Worm (Caenorhabditis elegans): Measurements from ENCODE around the gene bbs-5.

bbs-5 gene

ce11 chrIII:10248441-10249137 lies 13.0 kb downstream of the bbs-5 start, which contains the start of the genes div-1 and cor-1 (continued):
- TF ChIP-seq hlh-30 (tag; optimal IDR thresholded peaks at IDR 0.05; ENCODE audit: insufficient read depth) (no peak), unc-55 (GFP tag; optimal IDR thresholded peaks at IDR 0.05) (no peak), che-1 (tag; optimal IDR thresholded peaks at IDR 0.05) (no peak), ceh-48 (tag; optimal IDR thresholded peaks at IDR 0.05) (no peak), ceh-14 (tag; optimal IDR thresholded peaks at IDR 0.05) (no peak), C38D4.7 (GFP tag; optimal IDR thresholded peaks at IDR 0.05) (no peak), pha-2 (tag; optimal IDR thresholded peaks at IDR 0.05) (no peak), ama-1 (optimal IDR thresholded peaks at IDR 0.05) (no peak), pros-1 (tag; optimal IDR thresholded peaks at IDR 0.05) (no peak)

ce11 chrIII:10244013-10244412 lies 17.6 kb downstream of the bbs-5 start:
- TF ChIP-seq zip-5 (tag; optimal IDR thresholded peaks at IDR 0.05), result no peak

- TF ChIP-seq ets-4 (tag; optimal IDR thresholded peaks at IDR 0.05) (no peak), unc-42 (tag; optimal IDR thresholded peaks at IDR 0.05) (no peak), ttx-3 (tag; optimal IDR thresholded peaks at IDR 0.05) (no peak), npax-4 (tag; optimal IDR thresholded peaks at IDR 0.05) (no peak), ceh-31 (tag; optimal IDR thresholded peaks at IDR 0.05) (no peak), ceh-30 (tag; optimal IDR thresholded peaks at IDR 0.05) (no peak)
Observed at ce11 chrIII:10241332-10241829, 20.2 kb downstream of the bbs-5 start.

- TF ChIP-seq ceh-18 (tag; optimal IDR thresholded peaks at IDR 0.05) (no peak), che-1 (tag; optimal IDR thresholded peaks at IDR 0.05) (no peak), C38D4.7 (GFP tag; optimal IDR thresholded peaks at IDR 0.05) (no peak), ceh-9 (tag; optimal IDR thresholded peaks at IDR 0.05) (no peak), hlh-6 (tag; optimal IDR thresholded peaks at IDR 0.05) (no peak), pax-1 (tag; optimal IDR thresholded peaks at IDR 0.05) (no peak), unc-3 (GFP tag; conservative IDR thresholded peaks at IDR 0.05) (no peak), unc-3 (tag; optimal IDR thresholded peaks at IDR 0.05) (no peak), ceh-45 (GFP tag; IDR thresholded peaks at IDR 0.05) (no peak), ets-4 (tag; optimal IDR thresholded peaks at IDR 0.05) (no peak), fax-1 (tag; optimal IDR thresholded peaks at IDR 0.05) (no peak), hlh-30 (tag; optimal IDR thresholded peaks at IDR 0.05; ENCODE audit: insufficient read depth) (no peak), ceh-2 (tag; optimal IDR thresholded peaks at IDR 0.05) (no peak), pros-1 (tag; optimal IDR thresholded peaks at IDR 0.05) (no peak), pag-3 (tag; optimal IDR thresholded peaks at IDR 0.05; ENCODE audit: borderline replicate concordance) (no peak), ceh-34 (tag; optimal IDR thresholded peaks at IDR 0.05) (no peak), ama-1 (optimal IDR thresholded peaks at IDR 0.05) (no peak), unc-86 (tag; optimal IDR thresholded peaks at IDR 0.05) (no peak), fkh-6 (tag; optimal IDR thresholded peaks at IDR 0.05) (no peak), Y22D7AL.16 (tag; optimal IDR thresholded peaks at IDR 0.05) (no peak)
Observed at ce11 chrIII:10240073-10240472, 21.5 kb downstream of the bbs-5 start.

- TF ChIP-seq ttx-3 (tag; optimal IDR thresholded peaks at IDR 0.05) (no peak), unc-42 (tag; optimal IDR thresholded peaks at IDR 0.05) (no peak), T23F11.4 (GFP tag; optimal IDR thresholded peaks at IDR 0.05) (no peak), C38D4.7 (GFP tag; optimal IDR thresholded peaks at IDR 0.05) (no peak), Y22D7AL.16 (tag; optimal IDR thresholded peaks at IDR 0.05) (no peak), eyg-1 (tag; optimal IDR thresholded peaks at IDR 0.05) (no peak), hlh-6 (tag; optimal IDR thresholded peaks at IDR 0.05) (no peak), fkh-10 (GFP tag; optimal IDR thresholded peaks at IDR 0.05) (no peak), ets-4 (tag; optimal IDR thresholded peaks at IDR 0.05) (no peak), nhr-232 (tag; optimal IDR thresholded peaks at IDR 0.05) (no peak), tbx-2 (tag; optimal IDR thresholded peaks at IDR 0.05) (no peak)
Observed at ce11 chrIII:10238448-10239154, 23.0 kb downstream of the bbs-5 start, which contains the start of gene Y70G10A.3. Gene Y70G10A.3, plus strand, starts transcription at chrIII:10239104.
